Worm (Caenorhabditis elegans): ENCODE results near the gene Y4C6B.3.

DNA sequence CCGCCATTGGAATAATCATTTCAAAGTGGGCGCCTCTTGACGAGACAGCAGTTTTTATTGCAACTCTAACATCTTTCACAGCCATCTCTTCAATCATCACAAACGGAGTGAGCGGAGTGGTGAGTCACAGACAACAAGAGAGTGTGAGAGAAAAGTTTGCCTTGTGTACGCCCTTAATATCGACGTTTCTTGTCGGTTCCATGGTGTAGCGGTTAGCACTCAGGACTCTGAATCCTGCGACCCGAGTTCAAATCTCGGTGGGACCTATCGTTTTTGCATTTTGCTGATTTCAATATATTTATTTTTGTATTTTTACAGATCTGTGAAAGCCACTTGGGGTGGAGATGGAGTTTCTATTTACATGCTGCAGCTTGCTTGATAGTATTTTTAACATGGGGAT is 2.2 kb downstream of the Y4C6B.3 start:
- TF ChIP-seq ama-1 (optimal IDR thresholded peaks at IDR 0.05) (no peak), hnd-1 (tag; optimal IDR thresholded peaks at IDR 0.05) (peak; percentile 57), F13C5.2 (tag; optimal IDR thresholded peaks at IDR 0.05) (peak; percentile 65), flt-1 (GFP tag; IDR thresholded peaks at IDR 0.05) (0 out of 2 replicates have a peak, but pooled peaks have one; percentile 66), scrt-1 (GFP tag; IDR thresholded peaks at IDR 0.05) (no peak; the same call in none of the 2 replicates), tbx-11 (GFP tag; IDR thresholded peaks at IDR 0.05) (peak; percentile 72), sea-1 (GFP tag; conservative IDR thresholded peaks at IDR 0.05) (no peak), ceh-13 (GFP tag; optimal IDR thresholded peaks at IDR 0.05) (no peak), B0310.2 (tag; optimal IDR thresholded peaks at IDR 0.05) (peak; percentile 6), hmg-4 (GFP tag; optimal IDR thresholded peaks at IDR 0.05) (no peak), aly-1 (tag; optimal IDR thresholded peaks at IDR 0.05) (no peak), pes-1 (GFP tag; IDR thresholded peaks at IDR 0.05) (peak; percentile 85; the same call in 1 of the 2 replicates)

Data from whole organism, early embryonic.